Fruit fly (Drosophila melanogaster) whole organism, embryonic: ENCODE measurements around the gene CG13096.

Source experiments
- Atf6 ChIP-seq: fragments of 200-800 bp; sonication (Bioruptor generic); IDR thresholded peaks from 2 replicates; pipeline ENCODE4 v1.3.6; 2022; ENCODE audit warnings: missing biosample characterization, missing genetic modification characterization
- C15 ChIP-seq: fragments of 200-800 bp; sonication (Bioruptor generic); IDR thresholded peaks from 3 replicates; pipeline ENCODE4 v1.3.6; 2022; ENCODE audit warnings: missing biosample characterization, missing genetic modification characterization
- CG10267 ChIP-seq: fragments of 200-800 bp; sonication (Bioruptor generic); optimal IDR thresholded peaks from 2 replicates; lab custom pipeline; 2018; ENCODE audit warnings: missing biosample characterization, mild to moderate bottlenecking, missing genetic modification characterization, moderate library complexity
- CG10979 ChIP-seq: fragments of 200-800 bp; sonication (Bioruptor generic); optimal IDR thresholded peaks from 2 replicates; lab custom pipeline; 2018; ENCODE audit warnings: missing biosample characterization, mild to moderate bottlenecking, missing genetic modification characterization, moderate library complexity
- CG11560 ChIP-seq: fragments of 200-800 bp; sonication (Bioruptor generic); IDR thresholded peaks from 3 replicates; pipeline ENCODE4 v1.3.6; 2022; ENCODE audit warnings: missing biosample characterization, missing genetic modification characterization
- CG13424 ChIP-seq: fragments of 200-800 bp; sonication (Bioruptor generic); optimal IDR thresholded peaks from 2 replicates; lab custom pipeline; 2019; ENCODE audit warnings: missing biosample characterization, mild to moderate bottlenecking, missing genetic modification characterization, moderate library complexity
- CG15601 ChIP-seq: fragments of 200-800 bp; sonication (Bioruptor generic); optimal IDR thresholded peaks from 3 replicates; lab custom pipeline; 2019; ENCODE audit warnings: missing biosample characterization, mild to moderate bottlenecking, missing genetic modification characterization, moderate library complexity
- CG1647 ChIP-seq: fragments of 200-800 bp; sonication (Bioruptor generic); optimal IDR thresholded peaks from 3 replicates; lab custom pipeline; 2016; ENCODE audit warnings: missing biosample characterization, missing genetic modification characterization
- CG17361 ChIP-seq: fragments of 200-800 bp; sonication (Bioruptor generic); IDR thresholded peaks from 3 replicates; pipeline ENCODE4 v1.3.6; 2022; ENCODE audit warnings: missing biosample characterization, missing genetic modification characterization
- CG18011 ChIP-seq: fragments of 200-800 bp; sonication (Bioruptor generic); optimal IDR thresholded peaks from 2 replicates; lab custom pipeline; 2017; ENCODE audit warnings: missing biosample characterization, missing genetic modification characterization, mild to moderate bottlenecking, moderate library complexity, missing genotype
- CG18476 ChIP-seq: fragments of 200-800 bp; sonication (Bioruptor generic); optimal IDR thresholded peaks from 2 replicates; lab custom pipeline; 2016; ENCODE audit warnings: missing biosample characterization, mild to moderate bottlenecking, missing genetic modification characterization
- CG2875 ChIP-seq: fragments of 200-800 bp; sonication (Bioruptor generic); optimal IDR thresholded peaks from 2 replicates; lab custom pipeline; 2017; ENCODE audit warnings: missing biosample characterization, mild to moderate bottlenecking, missing genetic modification characterization, missing genetic modification reagents
- CG30403 ChIP-seq: fragments of 200-800 bp; sonication (Bioruptor generic); optimal IDR thresholded peaks from 3 replicates; lab custom pipeline; 2016; ENCODE audit warnings: missing biosample characterization, missing genetic modification characterization
- CG4854 ChIP-seq: fragments of 200-800 bp; sonication (Bioruptor generic); optimal IDR thresholded peaks from 2 replicates; lab custom pipeline; 2016; ENCODE audit warnings: missing biosample characterization, missing genetic modification characterization, inconsistent platforms
- CG5245 ChIP-seq: fragments of 200-800 bp; sonication (Bioruptor generic); optimal IDR thresholded peaks from 3 replicates; lab custom pipeline; 2016; ENCODE audit warnings: missing biosample characterization, missing genetic modification characterization
- CG6683 ChIP-seq: fragments of 200-800 bp; sonication (Bioruptor generic); optimal IDR thresholded peaks from 2 replicates; lab custom pipeline; 2017; ENCODE audit warnings: missing biosample characterization, mild to moderate bottlenecking, missing genetic modification characterization, missing genetic modification reagents
- CG6689 ChIP-seq: fragments of 200-800 bp; sonication (Bioruptor generic); IDR thresholded peaks from 2 replicates; pipeline ENCODE4 v1.3.6; 2022; ENCODE audit warnings: missing biosample characterization, missing genetic modification characterization
- CG6765 ChIP-seq: fragments of 200-800 bp; sonication (Bioruptor generic); optimal IDR thresholded peaks from 3 replicates; lab custom pipeline; 2017; ENCODE audit warnings: missing biosample characterization, mild to moderate bottlenecking, missing genetic modification characterization
- CG8765 ChIP-seq: fragments of 200-800 bp; sonication (Bioruptor generic); IDR thresholded peaks from 2 replicates; pipeline ENCODE4 v1.3.6; 2022; ENCODE audit warnings: missing biosample characterization, missing genetic modification characterization
- CG8924 ChIP-seq: fragments of 200-800 bp; optimal IDR thresholded peaks from 3 replicates; lab custom pipeline; 2019; ENCODE audit warnings: missing biosample characterization, mild to moderate bottlenecking, missing genetic modification characterization, moderate library complexity
- CG9215 ChIP-seq: fragments of 200-800 bp; sonication (Bioruptor generic); IDR thresholded peaks from 2 replicates; pipeline ENCODE4 v1.3.6; 2022; ENCODE audit warnings: missing biosample characterization, missing genetic modification characterization
- Camta ChIP-seq: fragments of 200-800 bp; sonication (Bioruptor generic); optimal IDR thresholded peaks from 2 replicates; lab custom pipeline; 2016; ENCODE audit warnings: missing biosample characterization, missing genetic modification characterization
- D19B ChIP-seq: fragments of 200-800 bp; sonication (Bioruptor generic); optimal IDR thresholded peaks from 2 replicates; lab custom pipeline; 2017; ENCODE audit warnings: missing biosample characterization, mild to moderate bottlenecking, missing genetic modification characterization
- Deaf1 ChIP-seq: fragments of 200-800 bp; optimal IDR thresholded peaks from 3 replicates; lab custom pipeline; 2019; ENCODE audit warnings: missing biosample characterization, mild to moderate bottlenecking, missing genetic modification characterization, moderate library complexity
- Dek ChIP-seq: fragments of 200-800 bp; sonication (Bioruptor generic); optimal IDR thresholded peaks from 3 replicates; lab custom pipeline; 2019; ENCODE audit warnings: missing biosample characterization, mild to moderate bottlenecking, missing genetic modification characterization, moderate library complexity
- Ets65A ChIP-seq: fragments of 200-800 bp; sonication (Bioruptor generic); peaks from one replicate; lab custom pipeline; 2016; ENCODE audit warnings: missing biosample characterization, missing genetic modification characterization
- Hey ChIP-seq: fragments of 200-800 bp; sonication (Bioruptor generic); optimal IDR thresholded peaks from 3 replicates; lab custom pipeline; 2018; ENCODE audit warnings: missing biosample characterization, mild to moderate bottlenecking, missing genetic modification characterization
- HmgZ ChIP-seq: fragments of 200-800 bp; sonication (Bioruptor generic); optimal IDR thresholded peaks from 2 replicates; lab custom pipeline; 2018; ENCODE audit warnings: missing biosample characterization, mild to moderate bottlenecking, missing genetic modification characterization
- MTF-1 ChIP-seq: fragments of 200-800 bp; sonication (Bioruptor generic); optimal IDR thresholded peaks from 2 replicates; lab custom pipeline; 2018; ENCODE audit warnings: missing biosample characterization, mild to moderate bottlenecking, missing genetic modification characterization, borderline replicate concordance
- Med ChIP-seq: fragments of 200-800 bp; sonication (Bioruptor generic); peaks from one replicate; lab custom pipeline; 2016; ENCODE audit warnings: missing biosample characterization, missing genetic modification characterization, mild to moderate bottlenecking, inconsistent platforms, moderate library complexity
- Mrtf ChIP-seq: fragments of 200-800 bp; sonication (Bioruptor generic); IDR thresholded peaks from 3 replicates; pipeline ENCODE4 v1.3.6; 2022; ENCODE audit warnings: missing biosample characterization, missing genetic modification characterization
- Nf-YC ChIP-seq: fragments of 200-800 bp; optimal IDR thresholded peaks from 3 replicates; lab custom pipeline; 2019; ENCODE audit warnings: missing biosample characterization, mild to moderate bottlenecking, missing genetic modification characterization, moderate library complexity
- Oaz ChIP-seq: fragments of 200-800 bp; sonication (Bioruptor generic); IDR thresholded peaks from 2 replicates; pipeline ENCODE4 v1.3.6; 2022; ENCODE audit warnings: missing biosample characterization, missing genetic modification characterization
- Poxn ChIP-seq: fragments of 200-800 bp; sonication (Bioruptor generic); IDR thresholded peaks from 2 replicates; pipeline ENCODE4 v1.3.6; 2022; ENCODE audit warnings: missing biosample characterization, missing genetic modification characterization
- aop ChIP-seq: fragments of 200-800 bp; sonication (Bioruptor generic); IDR thresholded peaks from 2 replicates; pipeline ENCODE4 v1.3.6; 2022; ENCODE audit warnings: missing biosample characterization, missing genetic modification characterization
- bbx ChIP-seq: fragments of 200-800 bp; sonication (Bioruptor generic); IDR thresholded peaks from 2 replicates; pipeline ENCODE4 v1.3.6; 2022; ENCODE audit warnings: missing biosample characterization, missing genetic modification characterization; ENCODE audit not compliant: partially characterized antibody
- chn ChIP-seq: fragments of 200-800 bp; sonication (Bioruptor generic); optimal IDR thresholded peaks from 2 replicates; lab custom pipeline; 2016; ENCODE audit warnings: missing biosample characterization, missing genetic modification characterization
- ci ChIP-seq: fragments of 200-800 bp; sonication (Bioruptor generic); IDR thresholded peaks from 3 replicates; pipeline ENCODE4 v1.3.6; 2022; ENCODE audit warnings: missing biosample characterization, missing genetic modification characterization
- esg ChIP-seq: fragments of 200-800 bp; sonication (Bioruptor generic); conservative IDR thresholded peaks from 2 replicates; pipeline ENCODE4 v1.3.6; 2022; ENCODE audit warnings: missing biosample characterization, missing genetic modification characterization
- eyg ChIP-seq: fragments of 200-800 bp; sonication (Bioruptor generic); optimal IDR thresholded peaks from 3 replicates; lab custom pipeline; 2016; ENCODE audit warnings: missing biosample characterization, missing genetic modification characterization
- gsb-n ChIP-seq: fragments of 200-800 bp; sonication (Bioruptor generic); optimal IDR thresholded peaks from 3 replicates; lab custom pipeline; 2018; ENCODE audit warnings: missing biosample characterization, mild to moderate bottlenecking, missing genetic modification characterization
- hkb ChIP-seq, 2 experiments: fragments of 200-800 bp in 1 of 2; fragments of >200 bp in 1 of 2; sonication (Bioruptor generic) in 1 of 2; IDR thresholded peaks in 1 of 2; optimal IDR thresholded peaks in 1 of 2; 2 replicates each; pipeline versions ENCODE4 v1.3.6 to Lab custom; 2017 to 2022; ENCODE audit warnings: missing biosample characterization in 1 of 2, missing genetic modification characterization in 1 of 2
- lola ChIP-seq, 3 experiments: fragments of >200 bp in 2 of 3; fragments of 200-800 bp in 1 of 3; sonication (Bioruptor generic) in 1 of 3; optimal IDR thresholded peaks; 2 replicates each; lab custom pipeline; 2017 to 2019; ENCODE audit warnings: missing biosample characterization in 3 of 3, missing genetic modification characterization in 3 of 3, mild to moderate bottlenecking in 1 of 3, moderate library complexity in 1 of 3
- phol ChIP-seq: fragments of 200-800 bp; sonication (Bioruptor generic); optimal IDR thresholded peaks from 3 replicates; lab custom pipeline; 2018; ENCODE audit warnings: missing biosample characterization, mild to moderate bottlenecking, missing genetic modification characterization, moderate library complexity
- prd ChIP-seq, 3 experiments: fragments of >200 bp in 2 of 3; fragments of 200-800 bp in 1 of 3; sonication (Bioruptor generic) in 1 of 3; optimal IDR thresholded peaks in 2 of 3; IDR thresholded peaks in 1 of 3; 2 replicates in 2 of 3; 3 replicates in 1 of 3; pipeline versions ENCODE4 v1.3.6 to Lab custom; 2017 to 2022; ENCODE audit warnings: missing biosample characterization in 1 of 3, missing genetic modification characterization in 1 of 3
- ro ChIP-seq: fragments of 200-800 bp; sonication (Bioruptor generic); IDR thresholded peaks from 2 replicates; pipeline ENCODE4 v1.3.6; 2022; ENCODE audit warnings: missing biosample characterization, missing genetic modification characterization
- sd ChIP-seq: fragments of 200-800 bp; sonication (Bioruptor generic); optimal IDR thresholded peaks from 3 replicates; lab custom pipeline; 2018; ENCODE audit warnings: missing biosample characterization, mild to moderate bottlenecking, missing genetic modification characterization, moderate library complexity
- shn ChIP-seq: fragments of 200-800 bp; sonication (Bioruptor generic); optimal IDR thresholded peaks from 3 replicates; lab custom pipeline; 2016; ENCODE audit warnings: missing biosample characterization, missing genetic modification characterization
- slp2 ChIP-seq: fragments of 200-800 bp; sonication (Bioruptor generic); optimal IDR thresholded peaks from 2 replicates; lab custom pipeline; 2016; ENCODE audit warnings: missing biosample characterization, missing genetic modification characterization
- stwl ChIP-seq: fragments of 200-800 bp; sonication (Bioruptor generic); optimal IDR thresholded peaks from 3 replicates; lab custom pipeline; 2018; ENCODE audit warnings: missing biosample characterization, mild to moderate bottlenecking, missing genetic modification characterization, moderate library complexity
- trem ChIP-seq: fragments of 200-800 bp; optimal IDR thresholded peaks from 3 replicates; lab custom pipeline; 2019; ENCODE audit warnings: missing biosample characterization, mild to moderate bottlenecking, missing genetic modification characterization, moderate library complexity

Gene CG13096

dm6 chr2L:8543102-8543501 lies 31.4 kb upstream of the CG13096 start (continued):
- peak; percentile 53 for TF ChIP-seq CG8924 (tag; lab: Kevin White, UChicago)
- no peak for TF ChIP-seq CG4854 (GFP tag; lab: Kevin White, UChicago)
- no peak for TF ChIP-seq Hey
- no peak for TF ChIP-seq esg (GFP tag; lab: Robert Waterston, UW)
- no peak for TF ChIP-seq CG1647 (GFP tag; lab: Kevin White, UChicago)
- peak; percentile 34 for TF ChIP-seq CG6765 (GFP tag; lab: Kevin White, UChicago)
- TF ChIP-seq prd (optimal IDR thresholded peaks at IDR 0.05; lab: Kevin White, UChicago): no peak
- no peak for TF ChIP-seq prd (GFP tag; IDR thresholded peaks at IDR 0.05; lab: Robert Waterston, UW)
- TF ChIP-seq hkb (optimal IDR thresholded peaks at IDR 0.05; lab: Kevin White, UChicago): no peak
- no peak for TF ChIP-seq hkb (GFP tag; IDR thresholded peaks at IDR 0.05; lab: Robert Waterston, UW)
- peak; percentile 2 for TF ChIP-seq Dek (tag; lab: Kevin White, UChicago)
- peak; percentile 4 for TF ChIP-seq CG15601 (tag; lab: Kevin White, UChicago)
- TF ChIP-seq Poxn: no peak
- TF ChIP-seq D19B: no peak
- TF ChIP-seq shn (GFP tag; lab: Kevin White, UChicago): no peak
- no peak for TF ChIP-seq eyg (GFP tag; lab: Kevin White, UChicago)
- 0 out of 2 replicates have a peak, but pooled peaks have one; percentile 17 for TF ChIP-seq Atf6 (GFP tag; lab: Robert Waterston, UW)
- no peak for TF ChIP-seq CG9215 (GFP tag; lab: Robert Waterston, UW)
- TF ChIP-seq CG13424 (tag; lab: Kevin White, UChicago): no peak
- TF ChIP-seq Camta (GFP tag; lab: Kevin White, UChicago): no peak
- TF ChIP-seq Ets65A (GFP tag; lab: Kevin White, UChicago): no peak
- no peak for TF ChIP-seq Nf-YC (tag; lab: Kevin White, UChicago)
- TF ChIP-seq gsb-n (tag; lab: Kevin White, UChicago): no peak
- peak; percentile 76 for TF ChIP-seq Med (GFP tag; lab: Kevin White, UChicago)
- TF ChIP-seq CG30403 (GFP tag; lab: Kevin White, UChicago): no peak
- TF ChIP-seq CG5245 (GFP tag; lab: Kevin White, UChicago): no peak
- no peak for TF ChIP-seq sd (tag; lab: Kevin White, UChicago)
- TF ChIP-seq CG17361: no peak
- no peak for TF ChIP-seq Oaz (GFP tag; lab: Robert Waterston, UW)
- no peak for TF ChIP-seq CG6683 (GFP tag; lab: Kevin White, UChicago)
- peak; percentile 17 for TF ChIP-seq CG10267 (tag; lab: Kevin White, UChicago)
- TF ChIP-seq Mrtf: no peak
- TF ChIP-seq ci: peak; percentile 80; the same call in 2 of the 3 replicates
- TF ChIP-seq trem: no peak
- TF ChIP-seq chn: peak; percentile 34
- no peak for TF ChIP-seq CG11560 (tag; lab: Robert Waterston, UW)
- TF ChIP-seq bbx: peak; percentile 65
- TF ChIP-seq C15: no peak
- TF ChIP-seq lola (GFP tag; optimal IDR thresholded peaks at IDR 0.05; lab: Kevin White, UChicago): no peak
- TF ChIP-seq CG2875 (GFP tag; lab: Kevin White, UChicago): peak; percentile 41
- TF ChIP-seq CG18476 (GFP tag; lab: Kevin White, UChicago): no peak
- no peak for TF ChIP-seq CG6689
- TF ChIP-seq aop (GFP tag; lab: Robert Waterston, UW): no peak
- peak; percentile 9 for TF ChIP-seq CG10979
- TF ChIP-seq CG18011 (GFP tag; lab: Kevin White, UChicago): no peak
- TF ChIP-seq slp2 (GFP tag; lab: Kevin White, UChicago): no peak
- peak; percentile 31 for TF ChIP-seq HmgZ (tag; lab: Kevin White, UChicago)
- TF ChIP-seq Deaf1 (tag; lab: Kevin White, UChicago): no peak
- TF ChIP-seq ro: no peak
- TF ChIP-seq MTF-1 (GFP tag; lab: Kevin White, UChicago): peak; percentile 8
- TF ChIP-seq CG8765 (GFP tag; lab: Robert Waterston, UW): no peak
- TF ChIP-seq phol (tag; lab: Kevin White, UChicago): no peak
- peak; percentile 67 for TF ChIP-seq stwl (tag; lab: Kevin White, UChicago)
